Fruit fly (Drosophila melanogaster): ENCODE measurements around the gene PsGEF.

DNA sequence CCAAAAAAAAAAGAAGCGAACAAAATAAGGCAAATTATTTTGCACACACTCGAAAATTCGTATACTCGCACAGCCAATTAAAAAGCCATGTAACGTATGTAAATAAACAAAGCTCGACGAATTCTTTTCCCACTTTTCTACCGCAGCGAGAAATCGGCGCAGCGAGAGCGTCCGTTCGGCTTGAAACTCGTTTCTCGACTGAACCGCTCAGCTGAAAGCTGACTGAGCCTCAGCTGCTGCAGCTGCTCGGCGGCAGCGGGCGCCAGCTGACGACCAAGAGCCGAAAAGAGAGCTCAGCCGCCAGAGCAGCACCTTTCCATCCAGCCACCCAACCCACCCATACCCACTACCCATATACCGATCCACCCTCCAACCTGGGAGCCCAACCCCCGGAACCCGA lies 21.3 kb downstream of the PsGEF start, which contains the start of gene CG2841:
- TF ChIP-seq toe (GFP tag; optimal IDR thresholded peaks at IDR 0.05), result no peak
- TF ChIP-seq Mnt (GFP tag; optimal IDR thresholded peaks at IDR 0.05), result no peak
- no peak for TF ChIP-seq CG14711 (tag; optimal IDR thresholded peaks at IDR 0.05)
- TF ChIP-seq cic (GFP tag; optimal IDR thresholded peaks at IDR 0.05), result no peak
- TF ChIP-seq ovo (GFP tag; optimal IDR thresholded peaks at IDR 0.05), result no peak
- TF ChIP-seq cnc (optimal IDR thresholded peaks at IDR 0.05), result no peak
- no peak for TF ChIP-seq CG1620 (GFP tag; optimal IDR thresholded peaks at IDR 0.05)
- no peak for TF ChIP-seq kay (GFP tag; ENCODE audit: borderline replicate concordance)
- TF ChIP-seq bab1 (GFP tag; optimal IDR thresholded peaks at IDR 0.05), result no peak
- no peak for TF ChIP-seq CG12768 (GFP tag; optimal IDR thresholded peaks at IDR 0.05)
- TF ChIP-seq pad (GFP tag; optimal IDR thresholded peaks at IDR 0.05), result no peak
